Worm (Caenorhabditis elegans): ENCODE results near the gene tdp-1.

tdp-1 gene

DNA sequence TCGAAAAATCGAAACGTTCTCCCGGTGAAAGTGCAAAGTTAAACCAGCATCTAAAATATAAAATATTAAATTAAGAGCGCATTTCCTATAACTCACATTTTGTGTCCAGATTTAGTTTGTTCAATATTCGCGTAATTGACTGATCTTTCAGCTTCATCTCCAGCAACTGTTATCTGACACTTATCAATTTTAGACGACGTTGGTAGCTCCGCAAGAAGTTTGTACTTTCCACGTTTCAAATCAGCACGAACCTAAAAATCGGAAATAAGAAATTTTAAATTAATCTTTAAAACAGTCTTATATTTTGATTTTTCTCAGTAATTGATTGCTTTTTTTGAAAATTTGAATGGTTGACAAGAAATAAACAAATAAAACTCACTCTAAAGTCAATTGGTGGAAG lies 20.0 kb downstream of the tdp-1 start:
- no peak for TF ChIP-seq flt-1 (GFP tag; IDR thresholded peaks at IDR 0.05)
- TF ChIP-seq ztf-29 (GFP tag; IDR thresholded peaks at IDR 0.05) = no peak
- TF ChIP-seq ref-1 (GFP tag; conservative IDR thresholded peaks at IDR 0.05) = no peak
- no peak for TF ChIP-seq klf-2 (GFP tag; conservative IDR thresholded peaks at IDR 0.05)
- TF ChIP-seq med-1 (GFP tag; optimal IDR thresholded peaks at IDR 0.05; ENCODE audit: insufficient read depth) = no peak
- TF ChIP-seq tab-1 (GFP tag; IDR thresholded peaks at IDR 0.05) = no peak
- no peak for TF ChIP-seq ztf-23 (GFP tag; IDR thresholded peaks at IDR 0.05)
- TF ChIP-seq cog-1 (tag; optimal IDR thresholded peaks at IDR 0.05) = no peak
- no peak for TF ChIP-seq T22C8.4 (GFP tag; IDR thresholded peaks at IDR 0.05)

DNA sequence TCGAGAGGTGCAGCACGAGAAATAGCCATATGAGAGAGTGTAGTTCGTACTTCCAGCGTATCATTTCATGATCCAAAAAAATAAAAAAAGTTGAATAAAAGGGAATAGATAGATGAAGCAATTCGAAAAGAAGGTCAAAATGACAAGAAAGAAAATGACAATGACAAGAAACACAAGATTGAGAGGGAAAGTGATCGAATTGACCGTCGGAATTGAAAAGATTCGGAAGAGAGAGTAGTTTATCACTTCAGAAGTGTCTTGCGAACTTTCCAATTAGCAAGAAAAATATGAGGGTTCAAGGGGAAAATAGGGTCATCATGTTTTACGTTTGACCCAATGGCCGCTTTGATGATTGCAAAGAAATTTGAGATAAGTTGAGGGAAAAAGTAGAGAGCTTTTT lies 22.1 kb downstream of the tdp-1 start, which contains the start of gene dep-1:
dep-1 (minus strand) TSS at position 95 of the 400 bp plus-strand sequence.
- TF ChIP-seq klf-2 (GFP tag; conservative IDR thresholded peaks at IDR 0.05) (no peak), tab-1 (GFP tag; IDR thresholded peaks at IDR 0.05) (no peak), T22C8.4 (GFP tag; IDR thresholded peaks at IDR 0.05) (no peak), cog-1 (tag; optimal IDR thresholded peaks at IDR 0.05) (no peak), ztf-29 (GFP tag; IDR thresholded peaks at IDR 0.05) (no peak), ref-1 (GFP tag; conservative IDR thresholded peaks at IDR 0.05) (no peak), flt-1 (GFP tag; IDR thresholded peaks at IDR 0.05) (no peak)

DNA sequence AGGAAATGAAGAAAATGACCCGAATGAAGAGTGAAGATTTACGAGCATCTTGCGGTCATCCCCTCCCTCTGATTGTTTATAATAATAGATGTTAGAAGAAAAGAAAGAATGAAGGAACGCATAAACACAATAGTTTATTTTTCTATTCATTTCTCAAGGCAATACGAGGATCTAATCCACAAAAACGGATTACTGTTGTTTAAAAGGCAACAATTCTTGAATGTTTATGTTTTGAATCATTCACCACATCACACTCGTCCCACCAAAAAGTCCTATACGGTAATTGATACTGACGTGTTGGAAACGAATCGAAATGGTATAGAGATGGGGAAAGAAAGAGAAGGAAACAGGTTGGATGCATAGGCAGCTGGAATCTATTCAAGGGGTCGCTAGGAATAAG lies 24.0 kb downstream of the tdp-1 start:
- no peak for TF ChIP-seq T22C8.4 (GFP tag; IDR thresholded peaks at IDR 0.05)
- TF ChIP-seq ztf-29 (GFP tag; IDR thresholded peaks at IDR 0.05) = no peak
- TF ChIP-seq med-1 (GFP tag; optimal IDR thresholded peaks at IDR 0.05; ENCODE audit: insufficient read depth) = no peak
- no peak for TF ChIP-seq klf-2 (GFP tag; conservative IDR thresholded peaks at IDR 0.05)
- no peak for TF ChIP-seq ztf-23 (GFP tag; IDR thresholded peaks at IDR 0.05)
- no peak for TF ChIP-seq flt-1 (GFP tag; IDR thresholded peaks at IDR 0.05)
- TF ChIP-seq tab-1 (GFP tag; IDR thresholded peaks at IDR 0.05) = no peak
- no peak for TF ChIP-seq ref-1 (GFP tag; conservative IDR thresholded peaks at IDR 0.05)
- no peak for TF ChIP-seq cog-1 (tag; optimal IDR thresholded peaks at IDR 0.05)

DNA sequence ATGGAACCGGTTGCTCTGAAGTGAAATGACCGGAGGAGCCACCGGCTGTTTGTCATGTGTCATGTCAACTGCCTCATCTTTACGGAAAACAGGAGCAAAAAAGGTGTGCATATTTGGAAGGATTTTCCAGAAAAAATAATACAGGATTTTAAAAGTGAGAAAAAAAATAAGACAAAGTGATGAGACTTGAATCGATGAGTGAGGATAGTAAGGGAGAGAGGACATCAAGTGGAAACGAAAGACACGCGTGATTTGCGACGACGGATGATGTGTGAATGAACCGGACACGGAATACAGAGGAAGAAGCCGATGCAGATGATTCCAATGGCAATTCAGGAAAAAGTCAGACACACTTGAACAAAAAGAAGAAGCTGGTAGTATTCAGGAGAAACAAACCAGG lies 26.7 kb downstream of the tdp-1 start:
- TF ChIP-seq ztf-29 (GFP tag; IDR thresholded peaks at IDR 0.05) (no peak), flt-1 (GFP tag; IDR thresholded peaks at IDR 0.05) (no peak), cog-1 (tag; optimal IDR thresholded peaks at IDR 0.05) (no peak), ref-1 (GFP tag; conservative IDR thresholded peaks at IDR 0.05) (no peak), T22C8.4 (GFP tag; IDR thresholded peaks at IDR 0.05) (no peak), klf-2 (GFP tag; conservative IDR thresholded peaks at IDR 0.05) (no peak), tab-1 (GFP tag; IDR thresholded peaks at IDR 0.05) (no peak), med-1 (GFP tag; optimal IDR thresholded peaks at IDR 0.05; ENCODE audit: insufficient read depth) (no peak), ztf-23 (GFP tag; IDR thresholded peaks at IDR 0.05) (no peak)

DNA sequence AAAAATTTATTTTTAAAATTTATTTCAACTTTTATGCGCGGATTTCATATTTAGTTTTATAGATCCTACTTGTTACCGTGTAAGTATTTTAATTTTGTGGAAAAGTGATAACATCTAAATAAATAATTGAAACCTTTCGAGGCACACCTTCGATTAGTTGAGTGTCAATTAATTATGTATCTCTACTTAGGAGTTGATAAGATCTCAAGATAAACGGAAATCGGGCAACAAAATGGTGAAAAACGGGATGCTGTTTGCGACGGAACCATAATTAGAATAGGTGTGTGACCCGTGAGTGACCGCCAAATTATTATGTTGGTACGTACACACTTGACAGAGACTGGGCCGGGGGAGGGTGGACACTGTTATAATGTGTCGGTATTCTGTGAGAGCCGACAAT lies 28.7 kb downstream of the tdp-1 start:
- TF ChIP-seq ref-1 (GFP tag; conservative IDR thresholded peaks at IDR 0.05) (no peak), klf-2 (GFP tag; conservative IDR thresholded peaks at IDR 0.05) (no peak), tab-1 (GFP tag; IDR thresholded peaks at IDR 0.05) (no peak), flt-1 (GFP tag; IDR thresholded peaks at IDR 0.05) (no peak), T22C8.4 (GFP tag; IDR thresholded peaks at IDR 0.05) (no peak), ztf-29 (GFP tag; IDR thresholded peaks at IDR 0.05) (no peak), ztf-23 (GFP tag; IDR thresholded peaks at IDR 0.05) (no peak), cog-1 (tag; optimal IDR thresholded peaks at IDR 0.05) (no peak), med-1 (GFP tag; optimal IDR thresholded peaks at IDR 0.05; ENCODE audit: insufficient read depth) (no peak)

DNA sequence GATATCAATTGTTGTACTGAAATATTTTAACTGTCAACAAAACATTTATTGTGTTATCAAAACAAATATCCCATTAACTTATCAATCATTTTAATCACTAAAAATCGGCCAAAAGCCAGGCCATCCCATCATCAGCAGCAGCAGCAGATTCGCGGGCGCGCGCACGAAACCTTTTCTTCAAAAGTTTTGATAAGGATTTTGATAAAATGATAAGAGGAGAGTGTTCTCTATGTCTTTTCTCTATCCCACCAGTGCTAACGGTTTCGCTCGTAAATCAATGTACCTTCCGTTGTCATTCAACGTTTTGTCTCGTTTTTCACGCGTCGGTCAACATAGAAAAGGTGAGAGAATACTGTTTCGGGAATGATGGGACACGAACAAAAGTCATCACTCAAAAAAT lies 30.5 kb downstream of the tdp-1 start:
- TF ChIP-seq ztf-29 (GFP tag; IDR thresholded peaks at IDR 0.05) = no peak
- TF ChIP-seq ref-1 (GFP tag; conservative IDR thresholded peaks at IDR 0.05) = no peak
- TF ChIP-seq T22C8.4 (GFP tag; IDR thresholded peaks at IDR 0.05) = no peak
- no peak for TF ChIP-seq klf-2 (GFP tag; conservative IDR thresholded peaks at IDR 0.05)
- TF ChIP-seq med-1 (GFP tag; optimal IDR thresholded peaks at IDR 0.05; ENCODE audit: insufficient read depth) = no peak
- no peak for TF ChIP-seq tab-1 (GFP tag; IDR thresholded peaks at IDR 0.05)
- no peak for TF ChIP-seq flt-1 (GFP tag; IDR thresholded peaks at IDR 0.05)
- no peak for TF ChIP-seq cog-1 (tag; optimal IDR thresholded peaks at IDR 0.05)
- TF ChIP-seq ztf-23 (GFP tag; IDR thresholded peaks at IDR 0.05) = no peak

DNA sequence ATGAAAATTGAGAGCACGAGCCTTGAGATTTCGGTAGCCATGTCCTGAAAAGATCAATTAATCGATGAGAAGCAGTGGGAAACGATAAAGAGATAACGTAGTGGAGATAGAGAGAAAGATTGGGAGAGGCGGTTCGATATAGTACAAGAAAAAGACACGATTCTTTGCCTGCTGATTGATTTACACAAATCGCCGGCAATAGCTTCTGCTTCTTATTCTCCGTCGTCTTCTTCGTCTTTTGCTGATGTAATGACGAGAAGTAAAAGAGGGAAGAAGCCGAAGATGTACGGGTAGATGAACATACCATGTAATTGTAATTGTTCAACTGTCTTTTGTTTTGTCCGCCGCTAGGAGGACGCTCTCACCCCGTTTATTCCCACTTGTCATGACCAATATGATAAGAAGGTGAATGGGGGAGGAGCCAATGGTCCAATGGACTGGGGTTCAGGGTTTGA lies 31.6 kb downstream of the tdp-1 start, which contains the start of gene F37B12.1:
F37B12.1 (minus strand) TSS at position 51 of the 455 bp plus-strand sequence.
- TF ChIP-seq tab-1 (GFP tag; IDR thresholded peaks at IDR 0.05) = no peak
- no peak for TF ChIP-seq ztf-23 (GFP tag; IDR thresholded peaks at IDR 0.05)
- TF ChIP-seq klf-2 (GFP tag; conservative IDR thresholded peaks at IDR 0.05) = no peak
- TF ChIP-seq ref-1 (GFP tag; conservative IDR thresholded peaks at IDR 0.05) = no peak
- TF ChIP-seq flt-1 (GFP tag; IDR thresholded peaks at IDR 0.05) = no peak
- no peak for TF ChIP-seq cog-1 (tag; optimal IDR thresholded peaks at IDR 0.05)
- no peak for TF ChIP-seq ztf-29 (GFP tag; IDR thresholded peaks at IDR 0.05)
- no peak for TF ChIP-seq T22C8.4 (GFP tag; IDR thresholded peaks at IDR 0.05)
- no peak for TF ChIP-seq med-1 (GFP tag; optimal IDR thresholded peaks at IDR 0.05; ENCODE audit: insufficient read depth)

DNA sequence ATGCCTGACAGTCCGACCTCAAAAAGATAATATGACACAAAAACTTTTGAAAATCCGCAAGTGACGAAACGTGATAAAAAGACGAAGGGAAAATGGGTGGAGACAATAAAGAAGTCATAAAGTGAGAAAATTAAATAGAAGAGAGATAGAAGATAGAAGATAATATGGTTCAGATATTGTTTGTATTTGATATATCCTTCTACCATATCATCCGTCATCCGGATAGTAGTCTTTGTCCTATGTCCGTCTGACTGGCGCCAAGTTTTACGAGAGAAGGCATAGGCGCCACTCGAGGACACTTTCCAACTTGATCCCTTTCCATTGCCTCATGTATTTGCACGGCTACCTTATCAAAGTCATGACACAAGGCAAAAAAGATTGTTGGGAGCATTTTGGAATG lies 34.3 kb downstream of the tdp-1 start:
- TF ChIP-seq cog-1 (tag; optimal IDR thresholded peaks at IDR 0.05) (no peak), ref-1 (GFP tag; conservative IDR thresholded peaks at IDR 0.05) (no peak), ztf-29 (GFP tag; IDR thresholded peaks at IDR 0.05) (no peak), med-1 (GFP tag; optimal IDR thresholded peaks at IDR 0.05; ENCODE audit: insufficient read depth) (no peak), flt-1 (GFP tag; IDR thresholded peaks at IDR 0.05) (no peak), T22C8.4 (GFP tag; IDR thresholded peaks at IDR 0.05) (no peak), tab-1 (GFP tag; IDR thresholded peaks at IDR 0.05) (no peak), klf-2 (GFP tag; conservative IDR thresholded peaks at IDR 0.05) (no peak), ztf-23 (GFP tag; IDR thresholded peaks at IDR 0.05) (no peak)

DNA sequence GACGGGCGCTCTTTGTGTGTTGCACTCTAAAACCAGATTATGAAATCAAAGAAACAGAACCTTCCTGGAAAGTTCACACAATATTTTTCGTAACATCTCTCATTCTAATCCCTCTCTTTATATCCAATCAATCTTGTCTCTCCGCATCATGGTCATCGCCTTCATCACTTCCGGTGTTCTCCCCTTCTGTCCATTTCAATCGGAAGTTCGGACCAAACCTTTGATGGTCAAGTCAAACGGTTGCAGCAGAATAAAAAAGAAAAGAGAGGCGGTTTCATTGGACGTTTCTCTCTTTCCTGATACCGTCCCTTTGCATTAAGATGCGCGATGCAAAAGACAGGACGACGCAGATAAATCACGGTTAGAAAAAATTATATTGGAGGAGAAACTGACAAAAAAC lies 35.4 kb downstream of the tdp-1 start:
- no peak for TF ChIP-seq ref-1 (GFP tag; conservative IDR thresholded peaks at IDR 0.05)
- TF ChIP-seq tab-1 (GFP tag; IDR thresholded peaks at IDR 0.05) = no peak
- TF ChIP-seq T22C8.4 (GFP tag; IDR thresholded peaks at IDR 0.05) = no peak
- TF ChIP-seq med-1 (GFP tag; optimal IDR thresholded peaks at IDR 0.05; ENCODE audit: insufficient read depth) = no peak
- no peak for TF ChIP-seq ztf-23 (GFP tag; IDR thresholded peaks at IDR 0.05)
- no peak for TF ChIP-seq klf-2 (GFP tag; conservative IDR thresholded peaks at IDR 0.05)
- TF ChIP-seq flt-1 (GFP tag; IDR thresholded peaks at IDR 0.05) = no peak
- no peak for TF ChIP-seq cog-1 (tag; optimal IDR thresholded peaks at IDR 0.05)
- no peak for TF ChIP-seq ztf-29 (GFP tag; IDR thresholded peaks at IDR 0.05)

DNA sequence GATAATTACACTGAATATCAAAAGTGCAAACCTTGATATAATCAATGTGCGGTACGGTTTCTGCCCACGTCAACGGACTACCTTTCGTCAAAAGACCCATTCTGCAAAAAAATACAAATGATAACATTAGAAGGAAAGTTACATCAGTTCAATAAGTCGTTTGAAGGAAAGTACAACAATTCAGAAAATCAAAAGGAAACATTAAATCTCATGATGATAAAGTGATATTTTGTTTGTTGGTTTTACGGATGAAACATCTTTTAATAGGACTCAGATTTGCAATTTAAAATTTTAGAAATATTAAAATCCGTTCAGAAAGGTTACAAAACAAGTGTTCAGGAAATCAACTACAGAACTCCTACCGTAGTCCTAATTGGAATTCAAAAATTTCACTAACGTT lies 40.6 kb downstream of the tdp-1 start, which contains the start of gene gcs-1:
gcs-1 (minus strand) TSS at position 101 of the 400 bp plus-strand sequence.
- TF ChIP-seq cog-1 (tag; optimal IDR thresholded peaks at IDR 0.05) = no peak
- no peak for TF ChIP-seq ref-1 (GFP tag; conservative IDR thresholded peaks at IDR 0.05)
- TF ChIP-seq T22C8.4 (GFP tag; IDR thresholded peaks at IDR 0.05) = no peak
- TF ChIP-seq flt-1 (GFP tag; IDR thresholded peaks at IDR 0.05) = no peak
- no peak for TF ChIP-seq klf-2 (GFP tag; conservative IDR thresholded peaks at IDR 0.05)
- TF ChIP-seq med-1 (GFP tag; optimal IDR thresholded peaks at IDR 0.05; ENCODE audit: insufficient read depth) = no peak
- no peak for TF ChIP-seq ztf-23 (GFP tag; IDR thresholded peaks at IDR 0.05)
- TF ChIP-seq ztf-29 (GFP tag; IDR thresholded peaks at IDR 0.05) = no peak
- TF ChIP-seq tab-1 (GFP tag; IDR thresholded peaks at IDR 0.05) = no peak

Data from whole organism, midembryonic.